Worm (Caenorhabditis elegans): ENCODE results near the gene W05H9.2.

- TF ChIP-seq ZK546.5 (tag; optimal IDR thresholded peaks at IDR 0.05), result no peak
- peak; percentile 10 for TF ChIP-seq nhr-23 (tag; optimal IDR thresholded peaks at IDR 0.05)
- peak; percentile 82 for TF ChIP-seq lsy-12 (tag; optimal IDR thresholded peaks at IDR 0.05)
These were observed 14.8 kb upstream of the W05H9.2 start for ce11 chrX:6251947-6252617.

Data from whole organism, L3 larva.